Fruit fly (Drosophila melanogaster) whole organism, embryonic: ENCODE measurements around the gene CG7991.

ENCODE experiments used
- Adf1 ChIP-seq: fragments of 200-800 bp; sonication (Bioruptor generic); IDR thresholded peaks from 2 replicates; pipeline ENCODE4 v1.3.6; 2022; ENCODE audit warnings: missing biosample characterization, missing genetic modification characterization
- Atf6 ChIP-seq: fragments of 200-800 bp; sonication (Bioruptor generic); IDR thresholded peaks from 2 replicates; pipeline ENCODE4 v1.3.6; 2022; ENCODE audit warnings: missing biosample characterization, missing genetic modification characterization
- Awh ChIP-seq: fragments of 200-800 bp; sonication (Bioruptor generic); IDR thresholded peaks from 2 replicates; pipeline ENCODE4, ENCODE4 v1.3.6; 2022; ENCODE audit warnings: missing biosample characterization, missing genetic modification characterization
- Bteb2 ChIP-seq: fragments of 200-800 bp; sonication (Bioruptor generic); optimal IDR thresholded peaks from 2 replicates; lab custom pipeline; 2016; ENCODE audit warnings: missing biosample characterization, missing genetic modification characterization
- C15 ChIP-seq: fragments of 200-800 bp; sonication (Bioruptor generic); IDR thresholded peaks from 3 replicates; pipeline ENCODE4 v1.3.6; 2022; ENCODE audit warnings: missing biosample characterization, missing genetic modification characterization
- CG10147 ChIP-seq: fragments of 200-800 bp; sonication (Bioruptor generic); optimal IDR thresholded peaks from 2 replicates; lab custom pipeline; 2019; ENCODE audit warnings: missing biosample characterization, mild to moderate bottlenecking, missing genetic modification characterization, moderate library complexity
- CG10267 ChIP-seq: fragments of 200-800 bp; sonication (Bioruptor generic); optimal IDR thresholded peaks from 2 replicates; lab custom pipeline; 2018; ENCODE audit warnings: missing biosample characterization, mild to moderate bottlenecking, missing genetic modification characterization, moderate library complexity
- CG10431 ChIP-seq: fragments of 200-800 bp; sonication (Bioruptor generic); optimal IDR thresholded peaks from 3 replicates; lab custom pipeline; 2018; ENCODE audit warnings: missing biosample characterization, mild to moderate bottlenecking, missing genetic modification characterization
- CG11093 ChIP-seq: fragments of 200-800 bp; sonication (Bioruptor generic); IDR thresholded peaks from 3 replicates; pipeline ENCODE4 v1.3.6; 2022; ENCODE audit warnings: missing biosample characterization, missing genetic modification characterization
- CG12104 ChIP-seq: fragments of 200-800 bp; sonication (Bioruptor generic); optimal IDR thresholded peaks from 3 replicates; lab custom pipeline; 2016; ENCODE audit warnings: missing biosample characterization, missing genetic modification characterization
- CG12219 ChIP-seq: fragments of 200-800 bp; sonication (Bioruptor generic); optimal IDR thresholded peaks from 3 replicates; lab custom pipeline; 2018; ENCODE audit warnings: missing biosample characterization, mild to moderate bottlenecking, missing genetic modification characterization
- CG12659 ChIP-seq: fragments of 200-800 bp; sonication (Bioruptor generic); optimal IDR thresholded peaks from 3 replicates; lab custom pipeline; 2017; ENCODE audit warnings: mild to moderate bottlenecking, missing biosample characterization, missing genetic modification reagents, missing genetic modification characterization
- CG13123 ChIP-seq: fragments of 200-800 bp; sonication (Bioruptor generic); optimal IDR thresholded peaks from 2 replicates; lab custom pipeline; 2016; ENCODE audit warnings: missing biosample characterization, missing genetic modification characterization
- CG15479 ChIP-seq: fragments of 200-800 bp; sonication (Bioruptor generic); optimal IDR thresholded peaks from 3 replicates; lab custom pipeline; 2019; ENCODE audit warnings: missing biosample characterization, mild to moderate bottlenecking, missing genetic modification characterization, moderate library complexity
- CG17568 ChIP-seq: fragments of 200-800 bp; sonication (Bioruptor generic); optimal IDR thresholded peaks from 2 replicates; lab custom pipeline; 2018; ENCODE audit warnings: missing biosample characterization, mild to moderate bottlenecking, missing genetic modification characterization, moderate library complexity
- CG2199 ChIP-seq: fragments of 200-800 bp; sonication (Bioruptor generic); IDR thresholded peaks from 3 replicates; pipeline ENCODE4 v1.3.6; 2022; ENCODE audit warnings: missing biosample characterization, missing genetic modification characterization
- CG34224 ChIP-seq: fragments of 200-800 bp; sonication (Bioruptor generic); IDR thresholded peaks from 3 replicates; pipeline ENCODE4 v1.3.6; 2022; ENCODE audit warnings: missing biosample characterization, missing genetic modification characterization; ENCODE audit not compliant: partially characterized antibody
- CG5953 ChIP-seq: fragments of 200-800 bp; sonication (Bioruptor generic); IDR thresholded peaks from 2 replicates; pipeline ENCODE4 v1.3.6; 2022; ENCODE audit warnings: missing biosample characterization, missing genetic modification characterization
- CG6272 ChIP-seq: fragments of 200-800 bp; sonication (Bioruptor generic); IDR thresholded peaks from 2 replicates; pipeline ENCODE4 v1.3.6; 2022; ENCODE audit warnings: missing biosample characterization, missing genetic modification characterization
- CG6689 ChIP-seq: fragments of 200-800 bp; sonication (Bioruptor generic); IDR thresholded peaks from 2 replicates; pipeline ENCODE4 v1.3.6; 2022; ENCODE audit warnings: missing biosample characterization, missing genetic modification characterization
- CG7372 ChIP-seq: fragments of 200-800 bp; sonication (Bioruptor generic); IDR thresholded peaks from 2 replicates; pipeline ENCODE4 v1.3.6; 2022; ENCODE audit warnings: missing biosample characterization, missing genetic modification characterization
- CG7987 ChIP-seq: fragments of 200-800 bp; sonication (Bioruptor generic); optimal IDR thresholded peaks from 2 replicates; lab custom pipeline; 2018; ENCODE audit warnings: missing biosample characterization, mild to moderate bottlenecking, missing genetic modification characterization, moderate library complexity
- CG8924 ChIP-seq: fragments of 200-800 bp; optimal IDR thresholded peaks from 3 replicates; lab custom pipeline; 2019; ENCODE audit warnings: missing biosample characterization, mild to moderate bottlenecking, missing genetic modification characterization, moderate library complexity
- CG9609 ChIP-seq: fragments of 200-800 bp; sonication (Bioruptor generic); optimal IDR thresholded peaks from 3 replicates; lab custom pipeline; 2016; ENCODE audit warnings: missing biosample characterization, missing genetic modification characterization
- CG9727 ChIP-seq: fragments of 200-800 bp; sonication (Bioruptor generic); optimal IDR thresholded peaks from 3 replicates; lab custom pipeline; 2017; ENCODE audit warnings: missing biosample characterization, mild to moderate bottlenecking, missing genetic modification characterization
- Deaf1 ChIP-seq: fragments of 200-800 bp; optimal IDR thresholded peaks from 3 replicates; lab custom pipeline; 2019; ENCODE audit warnings: missing biosample characterization, mild to moderate bottlenecking, missing genetic modification characterization, moderate library complexity
- E2f2 ChIP-seq: fragments of 200-800 bp; sonication (Bioruptor generic); IDR thresholded peaks from 2 replicates; pipeline ENCODE4 v1.3.6; 2022; ENCODE audit warnings: missing biosample characterization, missing genetic modification characterization
- Fer1 ChIP-seq: fragments of 200-800 bp; sonication (Bioruptor generic); optimal IDR thresholded peaks from 2 replicates; lab custom pipeline; 2017; ENCODE audit warnings: missing biosample characterization, mild to moderate bottlenecking, missing genetic modification characterization
- HmgZ ChIP-seq: fragments of 200-800 bp; sonication (Bioruptor generic); optimal IDR thresholded peaks from 2 replicates; lab custom pipeline; 2018; ENCODE audit warnings: missing biosample characterization, mild to moderate bottlenecking, missing genetic modification characterization
- Jarid2 ChIP-seq: fragments of 200-800 bp; sonication (Bioruptor generic); optimal IDR thresholded peaks from 3 replicates; lab custom pipeline; 2017; ENCODE audit warnings: mild to moderate bottlenecking, missing biosample characterization, missing genetic modification reagents, missing genetic modification characterization
- Lim3 ChIP-seq: fragments of 200-800 bp; sonication (Bioruptor generic); IDR thresholded peaks from 2 replicates; pipeline ENCODE4 v1.3.6; 2022; ENCODE audit warnings: missing biosample characterization, missing genetic modification characterization
- MTF-1 ChIP-seq: fragments of 200-800 bp; sonication (Bioruptor generic); optimal IDR thresholded peaks from 2 replicates; lab custom pipeline; 2018; ENCODE audit warnings: missing biosample characterization, mild to moderate bottlenecking, missing genetic modification characterization, borderline replicate concordance
- Mad ChIP-seq: fragments of 200-800 bp; sonication (Bioruptor generic); optimal IDR thresholded peaks from 2 replicates; lab custom pipeline; 2016; ENCODE audit warnings: missing biosample characterization, missing genetic modification characterization
- Nf-YA ChIP-seq: fragments of 200-800 bp; sonication (Bioruptor generic); IDR thresholded peaks from 2 replicates; pipeline ENCODE4 v1.3.6; 2022; ENCODE audit warnings: missing biosample characterization, missing genetic modification characterization
- Six4 ChIP-seq: fragments of 200-800 bp; sonication (Bioruptor generic); optimal IDR thresholded peaks from 2 replicates; lab custom pipeline; 2016; ENCODE audit warnings: missing biosample characterization, missing genetic modification characterization
- cad ChIP-seq: fragments of >200 bp; optimal IDR thresholded peaks from 2 replicates; lab custom pipeline; 2017; ENCODE audit warnings: missing biosample characterization, missing genetic modification characterization
- ewg ChIP-seq: fragments of 200-800 bp; sonication (Bioruptor generic); optimal IDR thresholded peaks from 3 replicates; lab custom pipeline; 2017; ENCODE audit warnings: mild to moderate bottlenecking, missing biosample characterization, missing genetic modification reagents, missing genetic modification characterization
- fd3F ChIP-seq: fragments of 200-800 bp; sonication (Bioruptor generic); optimal IDR thresholded peaks from 2 replicates; lab custom pipeline; 2018; ENCODE audit warnings: missing biosample characterization, mild to moderate bottlenecking, missing genetic modification characterization, moderate library complexity
- gcm ChIP-seq: fragments of 200-800 bp; sonication (Bioruptor generic); optimal IDR thresholded peaks from 2 replicates; lab custom pipeline; 2019; ENCODE audit warnings: missing biosample characterization, mild to moderate bottlenecking, missing genetic modification characterization, moderate library complexity
- jigr1 ChIP-seq: fragments of 200-800 bp; sonication (Bioruptor generic); IDR thresholded peaks from 3 replicates; pipeline ENCODE4 v1.3.6; 2022; ENCODE audit warnings: missing biosample characterization, missing genetic modification characterization
- jing ChIP-seq: fragments of 200-800 bp; sonication (Bioruptor generic); optimal IDR thresholded peaks from 2 replicates; lab custom pipeline; 2018; ENCODE audit warnings: missing biosample characterization, mild to moderate bottlenecking, missing genetic modification characterization
- jumu ChIP-seq: fragments of 200-800 bp; sonication (Bioruptor generic); optimal IDR thresholded peaks from 3 replicates; lab custom pipeline; 2016; ENCODE audit warnings: missing biosample characterization, missing genetic modification characterization
- kni ChIP-seq: fragments of 200-800 bp; sonication (Bioruptor generic); optimal IDR thresholded peaks from 3 replicates; lab custom pipeline; 2017; ENCODE audit warnings: mild to moderate bottlenecking, missing biosample characterization, missing genetic modification reagents, missing genetic modification characterization
- knrl ChIP-seq: fragments of 200-800 bp; sonication (Bioruptor generic); IDR thresholded peaks from 3 replicates; pipeline ENCODE4 v1.3.6; 2022; ENCODE audit warnings: missing biosample characterization, missing genetic modification characterization; ENCODE audit not compliant: partially characterized antibody
- lilli ChIP-seq: fragments of 200-800 bp; sonication (Bioruptor generic); optimal IDR thresholded peaks from 3 replicates; lab custom pipeline; 2016; ENCODE audit warnings: missing biosample characterization, missing genetic modification characterization
- mld ChIP-seq: fragments of 200-800 bp; sonication (Bioruptor generic); IDR thresholded peaks from 3 replicates; pipeline ENCODE4 v1.3.6; 2022; ENCODE audit warnings: missing biosample characterization, missing genetic modification characterization; ENCODE audit not compliant: partially characterized antibody
- oc ChIP-seq: fragments of 200-800 bp; sonication (Bioruptor generic); optimal IDR thresholded peaks from 2 replicates; lab custom pipeline; 2018; ENCODE audit warnings: missing biosample characterization, mild to moderate bottlenecking, missing genetic modification characterization, moderate library complexity
- otp ChIP-seq: fragments of 200-800 bp; sonication (Bioruptor generic); IDR thresholded peaks from 3 replicates; pipeline ENCODE4, ENCODE4 v1.3.6; 2022; ENCODE audit warnings: missing biosample characterization, missing genetic modification characterization
- rib ChIP-seq: fragments of 200-800 bp; sonication (Bioruptor generic); IDR thresholded peaks from 2 replicates; pipeline ENCODE4 v1.3.6; 2022; ENCODE audit warnings: missing biosample characterization, missing genetic modification characterization
- ssp ChIP-seq: fragments of 200-800 bp; sonication (Bioruptor generic); IDR thresholded peaks from 2 replicates; pipeline ENCODE4 v1.3.6; 2022; ENCODE audit warnings: missing biosample characterization, missing genetic modification characterization
- trem ChIP-seq: fragments of 200-800 bp; optimal IDR thresholded peaks from 3 replicates; lab custom pipeline; 2019; ENCODE audit warnings: missing biosample characterization, mild to moderate bottlenecking, missing genetic modification characterization, moderate library complexity

Gene CG7991

DNA sequence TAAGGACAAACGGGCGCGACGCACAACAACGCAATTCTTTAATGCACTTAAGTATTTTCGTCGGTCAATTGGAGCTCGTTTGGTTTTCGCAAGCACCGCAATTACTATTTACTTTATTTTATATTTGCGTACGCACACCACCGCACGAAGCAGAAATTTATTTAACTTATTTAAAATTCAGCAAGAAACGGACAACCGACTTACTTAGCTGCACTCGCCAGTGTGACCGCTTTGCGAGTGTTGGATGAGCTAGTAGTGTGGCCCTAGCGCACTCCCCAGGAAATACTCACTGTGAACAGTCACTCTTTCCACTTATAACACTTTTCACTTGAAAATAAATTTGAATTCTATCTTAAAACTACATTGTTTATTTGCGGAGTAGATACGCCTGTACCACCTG lies 56.4 kb downstream of the CG7991 start, which contains the start of gene drpr (continued):
- TF ChIP-seq E2f2 (peak; percentile 77), Mad (GFP tag; lab: Kevin White, UChicago) (peak; percentile 3), trem (peak; percentile 54), CG10267 (tag; lab: Kevin White, UChicago) (peak; percentile 58), Awh (GFP tag; lab: Robert Waterston, UW) (no peak), knrl (GFP tag; lab: Robert Waterston, UW) (peak; percentile 45; the same call in 1 of the 3 replicates), CG10147 (GFP tag; lab: Kevin White, UChicago) (no peak), jigr1 (GFP tag; lab: Robert Waterston, UW) (no peak), rib (GFP tag; lab: Robert Waterston, UW) (0 out of 2 replicates have a peak, but pooled peaks have one; percentile 33), CG12659 (GFP tag; lab: Kevin White, UChicago) (peak; percentile 78), CG15479 (no peak), CG12219 (GFP tag; lab: Kevin White, UChicago) (no peak), oc (no peak), gcm (peak; percentile 18), Fer1 (GFP tag; lab: Kevin White, UChicago) (peak; percentile 57), Six4 (GFP tag; lab: Kevin White, UChicago) (no peak), mld (peak; percentile 19; the same call in 1 of the 3 replicates), CG17568 (peak; percentile 73), jumu (GFP tag; lab: Kevin White, UChicago) (no peak), C15 (GFP tag; lab: Robert Waterston, UW) (no peak), CG5953 (GFP tag; lab: Robert Waterston, UW) (no peak), CG2199 (0 out of 3 replicates have a peak, but pooled peaks have one; percentile 24), cad (GFP tag; lab: Kevin White, UChicago) (no peak), CG10431 (peak; percentile 17), ssp (no peak), Nf-YA (GFP tag; lab: Robert Waterston, UW) (no peak), CG6689 (GFP tag; lab: Robert Waterston, UW) (no peak), CG12104 (no peak), kni (GFP tag; lab: Kevin White, UChicago) (peak; percentile 2), lilli (no peak), Atf6 (GFP tag; lab: Robert Waterston, UW) (no peak), Adf1 (no peak), Bteb2 (GFP tag; lab: Kevin White, UChicago) (no peak), CG6272 (no peak), CG9727 (GFP tag; lab: Kevin White, UChicago) (no peak), Lim3 (GFP tag; lab: Robert Waterston, UW) (no peak), CG8924 (tag; lab: Kevin White, UChicago) (peak; percentile 78), CG13123 (GFP tag; lab: Kevin White, UChicago) (no peak), ewg (GFP tag; lab: Kevin White, UChicago) (peak; percentile 64), CG7372 (no peak), CG7987 (GFP tag; lab: Kevin White, UChicago) (peak; percentile 62), otp (GFP tag; lab: Robert Waterston, UW) (no peak), fd3F (GFP tag; lab: Kevin White, UChicago) (no peak), CG34224 (GFP tag; lab: Robert Waterston, UW) (no peak), CG11093 (GFP tag; lab: Robert Waterston, UW) (no peak), Deaf1 (tag; lab: Kevin White, UChicago) (peak; percentile 25), jing (GFP tag; lab: Kevin White, UChicago) (no peak), CG9609 (GFP tag; lab: Kevin White, UChicago) (no peak), Jarid2 (peak; percentile 85), HmgZ (peak; percentile 51), MTF-1 (GFP tag; lab: Kevin White, UChicago) (peak; percentile 17)
